Worm (Caenorhabditis elegans) whole organism, L3 larva: ENCODE results near the gene ZK813.4.
A peak's percentile ranks its signal among the peaks of the same experiment; 100 is the strongest.

Experiments used
- R02D3.7 ChIP-seq: fragments of 150-350 bp; optimal IDR thresholded peaks from 2 replicates; lab custom pipeline; 2014; ENCODE audit warnings: missing biosample characterization, missing genetic modification characterization
- aly-2 ChIP-seq: fragments of 150-350 bp; optimal IDR thresholded peaks from 2 replicates; lab custom pipeline; 2014; ENCODE audit warnings: missing biosample characterization, missing genetic modification characterization
- ceh-9 ChIP-seq: sonication (generic microtip); optimal IDR thresholded peaks from 2 replicates; lab custom pipeline; 2018; ENCODE audit warnings: missing biosample characterization, missing genetic modification characterization
- egl-5 ChIP-seq: fragments of 150-350 bp; optimal IDR thresholded peaks from 2 replicates; lab custom pipeline; 2017; ENCODE audit warnings: missing biosample characterization, missing genetic modification reagents, missing genetic modification characterization, inconsistent platforms
- nhr-12 ChIP-seq: fragments of 150-350 bp; optimal IDR thresholded peaks from 2 replicates; lab custom pipeline; 2014; ENCODE audit warnings: missing biosample characterization, missing genetic modification characterization
- nhr-25 ChIP-seq: sonication (generic microtip); optimal IDR thresholded peaks from 2 replicates; lab custom pipeline; 2017; ENCODE audit warnings: missing biosample characterization, missing genetic modification characterization
- nhr-28 ChIP-seq: fragments of 150-350 bp; optimal IDR thresholded peaks from 2 replicates; lab custom pipeline; 2014; ENCODE audit warnings: missing biosample characterization, missing genetic modification characterization
- snpc-4 ChIP-seq: fragments of 150-350 bp; optimal IDR thresholded peaks from 2 replicates; lab custom pipeline; 2014; ENCODE audit warnings: missing biosample characterization, missing genetic modification characterization
- unc-62 ChIP-seq: fragments of 150-350 bp; sonication (generic microtip); optimal IDR thresholded peaks from 4 replicates; lab custom pipeline; 2014; ENCODE audit warnings: missing biosample characterization, missing genetic modification reagents, missing genetic modification characterization
- ztf-11 ChIP-seq: fragments of 150-350 bp; optimal IDR thresholded peaks from 2 replicates; lab custom pipeline; 2014; ENCODE audit warnings: missing biosample characterization, missing genetic modification characterization
- ztf-4 ChIP-seq: fragments of 150-350 bp; optimal IDR thresholded peaks from 2 replicates; lab custom pipeline; 2014; ENCODE audit warnings: missing biosample characterization, missing genetic modification characterization

DNA sequence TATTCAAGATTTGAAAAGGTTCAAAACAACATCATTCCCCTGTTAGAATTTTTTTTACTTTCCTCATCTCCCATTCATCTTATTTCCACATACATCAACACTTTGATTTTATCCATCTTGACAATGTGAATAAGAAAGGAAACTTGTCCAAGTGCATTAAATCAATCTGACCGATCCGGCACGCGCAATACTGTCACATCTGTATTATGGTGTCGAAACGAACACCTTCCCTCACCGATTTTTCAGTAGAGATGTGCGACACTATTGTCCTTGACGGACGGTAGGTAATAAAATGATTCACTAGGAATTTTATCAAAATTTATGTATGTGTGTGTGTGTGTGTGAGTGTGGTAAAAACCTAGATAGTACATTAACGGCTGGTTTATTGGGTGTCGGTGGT, 34.0 kb upstream of the ZK813.4 start:
- TF ChIP-seq egl-5 (tag; lab: Kevin White, UChicago) (no peak), ceh-9 (tag; lab: Kevin White, UChicago) (no peak), ztf-11 (tag; lab: Kevin White, UChicago) (no peak), R02D3.7 (tag; lab: Kevin White, UChicago) (no peak), nhr-28 (no peak), aly-2 (tag; lab: Kevin White, UChicago) (no peak), unc-62 (GFP tag; lab: Kevin White, UChicago) (no peak), nhr-12 (tag; lab: Kevin White, UChicago) (no peak), ztf-4 (tag; lab: Kevin White, UChicago) (no peak), nhr-25 (tag; lab: Kevin White, UChicago) (peak; percentile 27), snpc-4 (tag; lab: Kevin White, UChicago) (no peak)
